Fruit fly (Drosophila melanogaster): Measurements from ENCODE around the gene Acp65Aa.

- TF ChIP-seq CG8478 (optimal IDR thresholded peaks at IDR 0.05) (no peak), CTCF (optimal IDR thresholded peaks at IDR 0.05) (no peak)
Measured at dm6 chr3L:6142313-6142712, 10.2 kb downstream of the Acp65Aa start, which contains the start of gene Cpr65Aw.

All from S2 (cell line).